Fruit fly (Drosophila melanogaster) whole organism, embryonic: ENCODE results near the gene CG43814.

Source experiments
- kah ChIP-seq: fragments of 200-800 bp; sonication (Bioruptor generic); optimal IDR thresholded peaks from 2 replicates; lab custom pipeline; 2018; ENCODE audit warnings: missing biosample characterization, mild to moderate bottlenecking, missing genetic modification characterization
- sqz ChIP-seq: fragments of 200-800 bp; sonication (Bioruptor generic); optimal IDR thresholded peaks from 3 replicates; lab custom pipeline; 2018; ENCODE audit warnings: missing biosample characterization, mild to moderate bottlenecking, missing genetic modification characterization
- z ChIP-seq: fragments of 200-800 bp; sonication (Bioruptor generic); IDR thresholded peaks from 3 replicates; pipeline ENCODE4 v1.3.6; 2022; ENCODE audit warnings: missing biosample characterization, missing genetic modification characterization

dm6 chr2L:18843560-18843959, 38.4 kb upstream of the CG43814 start:
- no peak for TF ChIP-seq sqz
- TF ChIP-seq z (GFP tag; lab: Robert Waterston, UW) = no peak
- no peak for TF ChIP-seq kah (GFP tag; lab: Kevin White, UChicago)
